Worm (Caenorhabditis elegans) whole organism, young adult: ENCODE measurements around the gene R160.13.

ENCODE experiments used
- ama-1 ChIP-seq, 3 experiments: fragments of 150-350 bp in 1 of 3; sonication (generic microtip) in 2 of 3; optimal IDR thresholded peaks; 2 replicates each; lab custom pipeline; 2014 to 2018; ENCODE audit warnings: missing biosample characterization in 2 of 3, missing genetic modification characterization in 2 of 3, missing genetic modification reagents in 2 of 3
- ceh-79 ChIP-seq: sonication (generic microtip); optimal IDR thresholded peaks from 2 replicates; lab custom pipeline; 2017; ENCODE audit warnings: mild to moderate bottlenecking, missing genetic modification characterization, missing compliant biosample characterization
- egl-18 ChIP-seq: fragments of 200-800 bp; sonication (Bioruptor generic); IDR thresholded peaks from 2 replicates; pipeline ENCODE4 v1.3.6; 2022; ENCODE audit warnings: missing genetic modification reagents, missing genetic modification characterization, missing compliant biosample characterization
- nfya-1 ChIP-seq: sonication (generic microtip); optimal IDR thresholded peaks from 2 replicates; lab custom pipeline; 2017; ENCODE audit warnings: antibody characterized with exemption, missing compliant biosample characterization, missing genetic modification characterization, borderline replicate concordance; ENCODE audit not compliant: insufficient read depth
- rec-8 ChIP-seq, 2 experiments: sonication (generic microtip); optimal IDR thresholded peaks; 2 replicates each; lab custom pipeline; 2016; ENCODE audit warnings: mild to moderate bottlenecking in 2 of 2, missing genetic modification characterization in 2 of 2, missing genetic modification reagents in 2 of 2, missing genotype in 2 of 2, missing biosample characterization in 1 of 2, missing compliant biosample characterization in 1 of 2, moderate library complexity in 1 of 2
- sea-2 ChIP-seq: fragments of 200-800 bp; sonication (Bioruptor generic); IDR thresholded peaks from 2 replicates; pipeline ENCODE4 v1.3.6; 2022; ENCODE audit warnings: missing genetic modification characterization, missing compliant biosample characterization
- unc-62 ChIP-seq: fragments of 150-350 bp; optimal IDR thresholded peaks from 2 replicates; lab custom pipeline; 2014; ENCODE audit warnings: missing biosample characterization, missing genetic modification reagents, missing genetic modification characterization

ce11 chrX:4377689-4378088, 6.4 kb upstream of the R160.13 start, which contains the start of gene R160.12:
- TF ChIP-seq sea-2 (GFP tag; lab: Robert Waterston, UW) (no peak), unc-62 (GFP tag; lab: Kevin White, UChicago) (no peak), egl-18 (no peak), ceh-79 (no peak), nfya-1 (tag; lab: Kevin White, UChicago) (no peak), ama-1 (optimal IDR thresholded peaks at IDR 0.05; lab: Kevin White, UChicago) (no peak), ama-1 (GFP tag; optimal IDR thresholded peaks at IDR 0.05; lab: Kevin White, UChicago) (no peak), rec-8 (tag; optimal IDR thresholded peaks at IDR 0.05; lab: Kevin White, UChicago) (no peak)
